Worm (Caenorhabditis elegans) whole organism, late embryonic: ENCODE data around the gene spl-3.

ENCODE experiments used
- T23F11.4 ChIP-seq: fragments of 200-800 bp; sonication (Bioruptor generic); optimal IDR thresholded peaks from 2 replicates; lab custom pipeline; 2018; ENCODE audit warnings: mild to moderate bottlenecking, missing genetic modification characterization, missing compliant biosample characterization
- ceh-14 ChIP-seq: sonication (generic microtip); optimal IDR thresholded peaks from 2 replicates; lab custom pipeline; 2016; ENCODE audit warnings: missing genotype, missing genetic modification characterization, missing compliant biosample characterization
- ceh-18 ChIP-seq: sonication (generic microtip); optimal IDR thresholded peaks from 2 replicates; lab custom pipeline; 2016; ENCODE audit warnings: missing genetic modification characterization, missing compliant biosample characterization
- dmd-4 ChIP-seq: sonication (generic microtip); optimal IDR thresholded peaks from 2 replicates; lab custom pipeline; 2016; ENCODE audit warnings: borderline replicate concordance, missing genetic modification characterization, missing compliant biosample characterization
- elt-2 ChIP-seq: sonication (generic microtip); optimal IDR thresholded peaks from 2 replicates; lab custom pipeline; 2016; ENCODE audit warnings: missing genetic modification reagents, missing genetic modification characterization, missing compliant biosample characterization
- ets-4 ChIP-seq: sonication (generic microtip); optimal IDR thresholded peaks from 2 replicates; lab custom pipeline; 2016; ENCODE audit warnings: missing genetic modification characterization, missing compliant biosample characterization
- nhr-11 ChIP-seq: fragments of 150-350 bp; optimal IDR thresholded peaks from 2 replicates; lab custom pipeline; 2014; ENCODE audit warnings: missing biosample characterization, missing genetic modification characterization
- nhr-232 ChIP-seq: sonication (generic microtip); optimal IDR thresholded peaks from 2 replicates; lab custom pipeline; 2016; ENCODE audit warnings: missing genetic modification characterization, missing compliant biosample characterization
- pha-4 ChIP-seq: fragments of 150-350 bp; optimal IDR thresholded peaks from 2 replicates; lab custom pipeline; 2018; ENCODE audit warnings: missing biosample characterization, missing genetic modification reagents, missing genetic modification characterization
- pros-1 ChIP-seq: fragments of 150-350 bp; optimal IDR thresholded peaks from 2 replicates; lab custom pipeline; 2014; ENCODE audit warnings: missing biosample characterization, missing genetic modification reagents, missing genetic modification characterization

ce11 chrIV:1231589-1231988 lies 38.7 kb downstream of the spl-3 start, which contains the start of gene W09G12.6:
- TF ChIP-seq ets-4 (tag; lab: Kevin White, UChicago) (no peak), nhr-232 (tag; lab: Kevin White, UChicago) (no peak), elt-2 (tag; lab: Kevin White, UChicago) (no peak), ceh-18 (no peak), pros-1 (tag; lab: Kevin White, UChicago) (no peak), pha-4 (tag; lab: Kevin White, UChicago) (no peak), dmd-4 (tag; lab: Kevin White, UChicago) (no peak), ceh-14 (tag; lab: Kevin White, UChicago) (no peak), T23F11.4 (GFP tag; lab: Kevin White, UChicago) (no peak), nhr-11 (tag; lab: Kevin White, UChicago) (no peak)
